Worm (Caenorhabditis elegans): ENCODE measurements around the gene T20D4.15.

T20D4.15 gene

ce11 chrV:3362475-3362874 is 32.1 kb downstream of the T20D4.15 start, which contains the start of gene C04E12.4:
C04E12.4 (plus strand) TSS chrV:3362775.
- TF ChIP-seq ztf-29 (GFP tag; IDR thresholded peaks at IDR 0.05) (no peak), T22C8.4 (GFP tag; IDR thresholded peaks at IDR 0.05) (no peak), ztf-23 (GFP tag; IDR thresholded peaks at IDR 0.05) (no peak), klf-2 (GFP tag; conservative IDR thresholded peaks at IDR 0.05) (no peak), tab-1 (GFP tag; IDR thresholded peaks at IDR 0.05) (no peak), ref-1 (GFP tag; conservative IDR thresholded peaks at IDR 0.05) (no peak), flt-1 (GFP tag; IDR thresholded peaks at IDR 0.05) (no peak), med-1 (GFP tag; optimal IDR thresholded peaks at IDR 0.05; ENCODE audit: insufficient read depth) (no peak), cog-1 (tag; optimal IDR thresholded peaks at IDR 0.05) (no peak)

- no peak for TF ChIP-seq flt-1 (GFP tag; IDR thresholded peaks at IDR 0.05)
Observed at ce11 chrV:3361633-3362032, 32.9 kb downstream of the T20D4.15 start.

ce11 chrV:3358267-3358666 is 36.3 kb downstream of the T20D4.15 start, which contains the start of gene C04E12.5:
C04E12.5 (plus strand) TSS chrV:3358567.
- TF ChIP-seq klf-2 (GFP tag; conservative IDR thresholded peaks at IDR 0.05) (no peak), med-1 (GFP tag; optimal IDR thresholded peaks at IDR 0.05; ENCODE audit: insufficient read depth) (no peak), ztf-23 (GFP tag; IDR thresholded peaks at IDR 0.05) (no peak), ztf-29 (GFP tag; IDR thresholded peaks at IDR 0.05) (no peak), ref-1 (GFP tag; conservative IDR thresholded peaks at IDR 0.05) (no peak), cog-1 (tag; optimal IDR thresholded peaks at IDR 0.05) (no peak), tab-1 (GFP tag; IDR thresholded peaks at IDR 0.05) (no peak), T22C8.4 (GFP tag; IDR thresholded peaks at IDR 0.05) (no peak), flt-1 (GFP tag; IDR thresholded peaks at IDR 0.05) (no peak)

- no peak for TF ChIP-seq tab-1 (GFP tag; IDR thresholded peaks at IDR 0.05)
Observed at ce11 chrV:3357106-3357505, 37.4 kb downstream of the T20D4.15 start, which contains the start of gene scrm-3. scrm-3 (minus strand) TSS chrV:3357206.

DNA sequence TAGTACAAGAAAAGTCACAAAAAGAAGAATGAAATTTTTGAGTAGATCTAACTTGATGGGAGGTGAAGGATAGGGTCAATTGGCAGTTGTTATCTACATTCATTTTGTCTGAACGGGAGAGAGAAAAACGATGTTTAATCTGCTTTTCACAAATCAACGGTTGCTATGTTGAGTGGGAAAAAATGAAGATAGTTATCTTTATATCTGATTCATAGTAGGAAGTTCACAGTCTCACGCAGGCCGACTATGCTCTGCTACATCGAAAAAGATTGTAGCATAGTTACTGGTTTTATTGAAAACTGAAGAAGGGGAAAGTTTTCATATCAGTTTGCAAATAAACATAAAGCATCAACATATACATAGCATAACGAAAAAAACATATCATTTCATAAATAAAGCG is 39.0 kb downstream of the T20D4.15 start:
- TF ChIP-seq cog-1 (tag; optimal IDR thresholded peaks at IDR 0.05): no peak
- TF ChIP-seq ref-1 (GFP tag; conservative IDR thresholded peaks at IDR 0.05): no peak
- TF ChIP-seq flt-1 (GFP tag; IDR thresholded peaks at IDR 0.05): no peak
- no peak for TF ChIP-seq ztf-23 (GFP tag; IDR thresholded peaks at IDR 0.05)
- TF ChIP-seq med-1 (GFP tag; optimal IDR thresholded peaks at IDR 0.05; ENCODE audit: insufficient read depth): no peak
- TF ChIP-seq T22C8.4 (GFP tag; IDR thresholded peaks at IDR 0.05): no peak
- no peak for TF ChIP-seq tab-1 (GFP tag; IDR thresholded peaks at IDR 0.05)
- TF ChIP-seq klf-2 (GFP tag; conservative IDR thresholded peaks at IDR 0.05): no peak
- TF ChIP-seq ztf-29 (GFP tag; IDR thresholded peaks at IDR 0.05): no peak

DNA sequence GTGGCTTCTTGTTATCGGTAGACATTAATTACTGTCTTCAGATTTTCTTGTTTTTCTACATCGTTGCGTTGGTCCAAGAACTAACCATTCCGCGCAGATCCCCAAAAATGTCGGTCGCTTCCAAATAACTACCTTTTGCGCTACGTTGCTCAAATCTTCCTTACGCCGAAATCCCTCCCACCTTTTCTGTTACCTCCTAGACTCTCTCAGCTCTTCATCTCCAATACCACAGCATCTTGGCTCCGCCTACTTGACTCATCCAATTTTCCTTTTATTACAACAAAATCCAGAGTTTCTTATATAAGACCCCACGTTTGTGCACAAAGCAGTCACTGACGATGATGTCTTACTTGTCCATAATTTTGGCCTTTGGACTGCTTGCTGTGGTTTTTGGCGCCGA is 41.6 kb downstream of the T20D4.15 start, which contains the start of gene C17B7.12:
Gene C17B7.12 (plus strand): TSS at position 301 of the 400 bp plus-strand sequence.
- TF ChIP-seq klf-2 (GFP tag; conservative IDR thresholded peaks at IDR 0.05) (no peak), T22C8.4 (GFP tag; IDR thresholded peaks at IDR 0.05) (no peak), cog-1 (tag; optimal IDR thresholded peaks at IDR 0.05) (no peak), tab-1 (GFP tag; IDR thresholded peaks at IDR 0.05) (no peak), flt-1 (GFP tag; IDR thresholded peaks at IDR 0.05) (no peak), med-1 (GFP tag; optimal IDR thresholded peaks at IDR 0.05; ENCODE audit: insufficient read depth) (no peak), ref-1 (GFP tag; conservative IDR thresholded peaks at IDR 0.05) (no peak), ztf-29 (GFP tag; IDR thresholded peaks at IDR 0.05) (no peak), ztf-23 (GFP tag; IDR thresholded peaks at IDR 0.05) (no peak)

- TF ChIP-seq flt-1 (GFP tag; IDR thresholded peaks at IDR 0.05) (no peak), T22C8.4 (GFP tag; IDR thresholded peaks at IDR 0.05) (no peak), ref-1 (GFP tag; conservative IDR thresholded peaks at IDR 0.05) (no peak), ztf-23 (GFP tag; IDR thresholded peaks at IDR 0.05) (no peak), tab-1 (GFP tag; IDR thresholded peaks at IDR 0.05) (no peak), med-1 (GFP tag; optimal IDR thresholded peaks at IDR 0.05; ENCODE audit: insufficient read depth) (no peak), ztf-29 (GFP tag; IDR thresholded peaks at IDR 0.05) (no peak), klf-2 (GFP tag; conservative IDR thresholded peaks at IDR 0.05) (no peak), cog-1 (tag; optimal IDR thresholded peaks at IDR 0.05) (no peak)
Observed at ce11 chrV:3351266-3351665, 43.3 kb downstream of the T20D4.15 start, which contains the start of gene str-63. str-63 (plus strand) TSS chrV:3351566.

ce11 chrV:3349877-3350276 is 44.7 kb downstream of the T20D4.15 start, which contains the start of gene C17B7.15:
C17B7.15 (plus strand) TSS chrV:3350177.
- no peak for TF ChIP-seq med-1 (GFP tag; optimal IDR thresholded peaks at IDR 0.05; ENCODE audit: insufficient read depth)
- no peak for TF ChIP-seq ztf-23 (GFP tag; IDR thresholded peaks at IDR 0.05)
- no peak for TF ChIP-seq flt-1 (GFP tag; IDR thresholded peaks at IDR 0.05)

DNA sequence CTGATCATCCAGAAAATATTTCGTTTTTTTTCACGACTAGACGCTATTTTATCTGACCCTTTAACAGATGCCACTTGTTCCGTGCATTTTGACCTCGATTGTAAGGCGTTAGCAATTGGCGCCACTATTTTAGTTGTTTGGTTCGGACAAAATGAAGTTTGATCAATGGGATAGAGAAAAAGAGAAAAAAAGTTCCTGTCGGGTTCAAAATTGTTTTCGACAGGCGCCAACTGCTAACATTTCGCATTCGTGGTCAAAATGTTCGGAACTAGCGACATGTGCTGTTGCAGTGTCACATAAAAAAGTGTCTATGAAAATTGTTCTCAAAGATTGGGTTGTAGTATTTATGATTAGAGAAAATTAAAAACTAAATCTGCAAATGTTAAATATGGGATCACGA is 47.1 kb downstream of the T20D4.15 start:
- no peak for TF ChIP-seq flt-1 (GFP tag; IDR thresholded peaks at IDR 0.05)

ce11 chrV:3346434-3347019 is 48.0 kb downstream of the T20D4.15 start, which contains the start of gene fbxa-65:
fbxa-65 (minus strand) TSS chrV:3346484.
- no peak for TF ChIP-seq klf-2 (GFP tag; conservative IDR thresholded peaks at IDR 0.05)
- no peak for TF ChIP-seq ref-1 (GFP tag; conservative IDR thresholded peaks at IDR 0.05)
- TF ChIP-seq ztf-23 (GFP tag; IDR thresholded peaks at IDR 0.05): no peak
- TF ChIP-seq med-1 (GFP tag; optimal IDR thresholded peaks at IDR 0.05; ENCODE audit: insufficient read depth): no peak
- no peak for TF ChIP-seq tab-1 (GFP tag; IDR thresholded peaks at IDR 0.05)
- no peak for TF ChIP-seq flt-1 (GFP tag; IDR thresholded peaks at IDR 0.05)
- no peak for TF ChIP-seq T22C8.4 (GFP tag; IDR thresholded peaks at IDR 0.05)
- TF ChIP-seq cog-1 (tag; optimal IDR thresholded peaks at IDR 0.05): no peak
- TF ChIP-seq ztf-29 (GFP tag; IDR thresholded peaks at IDR 0.05): no peak

All from whole organism, midembryonic.